Worm (Caenorhabditis elegans) whole organism, late embryonic: Measurements from ENCODE around the gene nhr-111.
A peak's percentile ranks its signal among the peaks of the same experiment; 100 is the strongest.

Experiments used
- C38D4.7 ChIP-seq: fragments of 200-800 bp; sonication (Bioruptor generic); optimal IDR thresholded peaks from 2 replicates; lab custom pipeline; 2018; ENCODE audit warnings: mild to moderate bottlenecking, missing genetic modification characterization, moderate library complexity, missing compliant biosample characterization
- F13H6.1 ChIP-seq: sonication (generic microtip); optimal IDR thresholded peaks from 2 replicates; lab custom pipeline; 2016; ENCODE audit warnings: missing genetic modification characterization, missing compliant biosample characterization
- K02D7.2 ChIP-seq: sonication (generic microtip); optimal IDR thresholded peaks from 2 replicates; lab custom pipeline; 2017; ENCODE audit warnings: mild to moderate bottlenecking, missing genetic modification characterization, missing compliant biosample characterization
- ama-1 ChIP-seq: fragments of 150-350 bp; optimal IDR thresholded peaks from 2 replicates; lab custom pipeline; 2014
- ceh-18 ChIP-seq: sonication (generic microtip); optimal IDR thresholded peaks from 2 replicates; lab custom pipeline; 2016; ENCODE audit warnings: missing genetic modification characterization, missing compliant biosample characterization
- ceh-34 ChIP-seq: sonication (generic microtip); optimal IDR thresholded peaks from 2 replicates; lab custom pipeline; 2016; ENCODE audit warnings: mild to moderate bottlenecking, missing genetic modification characterization, missing compliant biosample characterization
- elt-2 ChIP-seq: sonication (generic microtip); optimal IDR thresholded peaks from 2 replicates; lab custom pipeline; 2016; ENCODE audit warnings: missing genetic modification reagents, missing genetic modification characterization, missing compliant biosample characterization
- fkh-10 ChIP-seq: fragments of 150-350 bp; optimal IDR thresholded peaks from 2 replicates; lab custom pipeline; 2014; ENCODE audit warnings: missing biosample characterization, missing genetic modification reagents, missing genetic modification characterization
- npax-4 ChIP-seq: sonication (generic microtip); optimal IDR thresholded peaks from 2 replicates; lab custom pipeline; 2016; ENCODE audit warnings: missing genetic modification characterization, missing compliant biosample characterization
- pqm-1 ChIP-seq: sonication (generic microtip); optimal IDR thresholded peaks from 2 replicates; lab custom pipeline; 2016; ENCODE audit warnings: missing genetic modification characterization, missing compliant biosample characterization
- rnt-1 ChIP-seq: sonication (generic microtip); optimal IDR thresholded peaks from 2 replicates; lab custom pipeline; 2016; ENCODE audit warnings: missing genetic modification characterization, missing compliant biosample characterization
- sox-4 ChIP-seq: sonication (generic microtip); optimal IDR thresholded peaks from 2 replicates; lab custom pipeline; 2017; ENCODE audit warnings: mild to moderate bottlenecking, missing genetic modification characterization, inconsistent platforms, missing compliant biosample characterization
- unc-3 ChIP-seq, 2 experiments: fragments of 200-800 bp in 1 of 2; sonication (Bioruptor generic) in 1 of 2; sonication (generic microtip) in 1 of 2; conservative IDR thresholded peaks in 1 of 2; optimal IDR thresholded peaks in 1 of 2; 2 replicates each; pipeline versions ENCODE4 v1.3.6 to Lab custom; 2016 to 2022; ENCODE audit warnings: missing compliant biosample characterization in 2 of 2, missing genetic modification characterization in 2 of 2, missing genetic modification reagents in 1 of 2
- unc-55 ChIP-seq: sonication (generic microtip); optimal IDR thresholded peaks from 2 replicates; lab custom pipeline; 2017; ENCODE audit warnings: missing biosample characterization, missing genetic modification reagents, missing genetic modification characterization

DNA sequence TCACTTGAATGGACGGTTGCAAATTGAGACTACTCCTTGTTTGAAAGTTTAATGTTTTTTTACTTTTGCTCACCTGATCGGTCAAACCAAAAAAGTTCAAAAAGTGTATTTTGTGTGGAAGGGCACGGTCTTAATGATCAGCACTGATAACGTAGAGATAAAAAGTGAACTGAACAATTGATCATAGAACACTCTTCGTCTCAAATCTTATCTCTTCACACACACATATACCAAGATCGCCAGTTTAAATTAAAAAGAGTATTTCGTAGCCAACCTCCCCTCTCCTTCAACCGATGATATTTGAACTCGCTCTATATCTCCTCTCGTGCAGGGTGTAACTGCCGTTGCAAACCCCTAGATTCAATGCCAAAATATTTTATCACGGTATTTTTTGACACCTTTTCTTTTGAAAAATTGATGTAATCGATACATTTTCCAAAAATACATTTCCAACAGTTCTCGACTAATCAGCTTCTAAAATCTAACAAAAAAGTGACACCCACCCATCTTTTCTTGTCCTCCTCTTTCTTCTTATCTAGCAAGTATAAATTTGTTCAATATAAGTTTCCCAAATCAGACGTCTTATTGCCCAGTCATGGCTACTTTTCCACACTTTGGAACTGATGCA lies 24.4 kb downstream of the nhr-111 start, which contains the start of gene cth-1:
- TF ChIP-seq unc-55 (no peak), ceh-18 (no peak), ceh-34 (tag; lab: Kevin White, UChicago) (no peak), C38D4.7 (no peak), fkh-10 (GFP tag; lab: Kevin White, UChicago) (no peak), npax-4 (tag; lab: Kevin White, UChicago) (no peak), sox-4 (tag; lab: Kevin White, UChicago) (no peak), pqm-1 (tag; lab: Kevin White, UChicago) (no peak), elt-2 (tag; lab: Kevin White, UChicago) (peak; percentile 55), unc-3 (GFP tag; conservative IDR thresholded peaks at IDR 0.05; lab: Robert Waterston, UW) (no peak), unc-3 (tag; optimal IDR thresholded peaks at IDR 0.05; lab: Kevin White, UChicago) (no peak), ama-1 (no peak), rnt-1 (tag; lab: Kevin White, UChicago) (no peak), K02D7.2 (no peak), F13H6.1 (no peak)
